Worm (Caenorhabditis elegans): ENCODE results near the gene gst-38.
"Not testable (repeated sequence)": the region's sequence is repeated elsewhere in the genome, so short reads cannot be mapped to it uniquely, and the experiment has no call there.

gst-38 gene

ce11 chrV:15932390-15932789 lies 16.5 kb upstream of the gst-38 start, which contains the start of gene srw-26:
TSS of gene srw-26 (minus strand) at chrV:15932490.
- TF ChIP-seq ref-1 (GFP tag; conservative IDR thresholded peaks at IDR 0.05) (no peak), cog-1 (tag; optimal IDR thresholded peaks at IDR 0.05) (no peak), T22C8.4 (GFP tag; IDR thresholded peaks at IDR 0.05) (no peak), med-1 (GFP tag; optimal IDR thresholded peaks at IDR 0.05; ENCODE audit: insufficient read depth) (no peak), ztf-29 (GFP tag; IDR thresholded peaks at IDR 0.05) (no peak), ztf-23 (GFP tag; IDR thresholded peaks at IDR 0.05) (no peak), tab-1 (GFP tag; IDR thresholded peaks at IDR 0.05) (no peak), klf-2 (GFP tag; conservative IDR thresholded peaks at IDR 0.05) (no peak), flt-1 (GFP tag; IDR thresholded peaks at IDR 0.05) (no peak)

ce11 chrV:15929882-15930281 lies 14.0 kb upstream of the gst-38 start, which contains the start of gene srbc-77:
TSS of gene srbc-77 (plus strand) at chrV:15930182.
- not testable (repeated sequence) for TF ChIP-seq tab-1 (GFP tag; IDR thresholded peaks at IDR 0.05); ztf-23 (GFP tag; IDR thresholded peaks at IDR 0.05); klf-2 (GFP tag; conservative IDR thresholded peaks at IDR 0.05)

- TF ChIP-seq ztf-23 (GFP tag; IDR thresholded peaks at IDR 0.05) (no peak), klf-2 (GFP tag; conservative IDR thresholded peaks at IDR 0.05) (no peak), flt-1 (GFP tag; IDR thresholded peaks at IDR 0.05) (no peak), med-1 (GFP tag; optimal IDR thresholded peaks at IDR 0.05; ENCODE audit: insufficient read depth) (no peak), T22C8.4 (GFP tag; IDR thresholded peaks at IDR 0.05) (no peak), cog-1 (tag; optimal IDR thresholded peaks at IDR 0.05) (no peak), ztf-29 (GFP tag; IDR thresholded peaks at IDR 0.05) (no peak), tab-1 (GFP tag; IDR thresholded peaks at IDR 0.05) (no peak), ref-1 (GFP tag; conservative IDR thresholded peaks at IDR 0.05) (no peak)
Measured at ce11 chrV:15928325-15928724, 12.5 kb upstream of the gst-38 start, which contains the start of gene pzf-1. TSS of gene pzf-1 (minus strand) at chrV:15928425.

ce11 chrV:15924307-15924706 lies 8.4 kb upstream of the gst-38 start, which contains the start of gene nhr-108:
TSS of gene nhr-108 (minus strand) at chrV:15924472.
- TF ChIP-seq ztf-23 (GFP tag; IDR thresholded peaks at IDR 0.05) (no peak), cog-1 (tag; optimal IDR thresholded peaks at IDR 0.05) (no peak), tab-1 (GFP tag; IDR thresholded peaks at IDR 0.05) (no peak), T22C8.4 (GFP tag; IDR thresholded peaks at IDR 0.05) (no peak), klf-2 (GFP tag; conservative IDR thresholded peaks at IDR 0.05) (no peak), ztf-29 (GFP tag; IDR thresholded peaks at IDR 0.05) (no peak), med-1 (GFP tag; optimal IDR thresholded peaks at IDR 0.05; ENCODE audit: insufficient read depth) (no peak), ref-1 (GFP tag; conservative IDR thresholded peaks at IDR 0.05) (no peak), flt-1 (GFP tag; IDR thresholded peaks at IDR 0.05) (no peak)

ce11 chrV:15922979-15923378 lies 7.1 kb upstream of the gst-38 start, which contains the start of gene F35E8.13:
TSS of gene F35E8.13 (plus strand) at chrV:15923279.
- no peak for TF ChIP-seq ztf-29 (GFP tag; IDR thresholded peaks at IDR 0.05)
- no peak for TF ChIP-seq ref-1 (GFP tag; conservative IDR thresholded peaks at IDR 0.05)
- no peak for TF ChIP-seq cog-1 (tag; optimal IDR thresholded peaks at IDR 0.05)
- TF ChIP-seq med-1 (GFP tag; optimal IDR thresholded peaks at IDR 0.05; ENCODE audit: insufficient read depth) = no peak
- no peak for TF ChIP-seq tab-1 (GFP tag; IDR thresholded peaks at IDR 0.05)
- TF ChIP-seq ztf-23 (GFP tag; IDR thresholded peaks at IDR 0.05) = no peak
- no peak for TF ChIP-seq T22C8.4 (GFP tag; IDR thresholded peaks at IDR 0.05)
- TF ChIP-seq flt-1 (GFP tag; IDR thresholded peaks at IDR 0.05) = no peak
- no peak for TF ChIP-seq klf-2 (GFP tag; conservative IDR thresholded peaks at IDR 0.05)

ce11 chrV:15921102-15921501 lies 5.2 kb upstream of the gst-38 start, which contains the start of gene cdr-1:
TSS of gene cdr-1 (plus strand) at chrV:15921309.
- TF ChIP-seq cog-1 (tag; optimal IDR thresholded peaks at IDR 0.05) (no peak), T22C8.4 (GFP tag; IDR thresholded peaks at IDR 0.05) (no peak), ztf-23 (GFP tag; IDR thresholded peaks at IDR 0.05) (no peak), ztf-29 (GFP tag; IDR thresholded peaks at IDR 0.05) (no peak), klf-2 (GFP tag; conservative IDR thresholded peaks at IDR 0.05) (no peak), tab-1 (GFP tag; IDR thresholded peaks at IDR 0.05) (no peak), flt-1 (GFP tag; IDR thresholded peaks at IDR 0.05) (no peak), med-1 (GFP tag; optimal IDR thresholded peaks at IDR 0.05; ENCODE audit: insufficient read depth) (no peak), ref-1 (GFP tag; conservative IDR thresholded peaks at IDR 0.05) (no peak)

- TF ChIP-seq ztf-23 (GFP tag; IDR thresholded peaks at IDR 0.05) (no peak), med-1 (GFP tag; optimal IDR thresholded peaks at IDR 0.05; ENCODE audit: insufficient read depth) (no peak), cog-1 (tag; optimal IDR thresholded peaks at IDR 0.05) (no peak), klf-2 (GFP tag; conservative IDR thresholded peaks at IDR 0.05) (no peak), T22C8.4 (GFP tag; IDR thresholded peaks at IDR 0.05) (no peak), ztf-29 (GFP tag; IDR thresholded peaks at IDR 0.05) (no peak), tab-1 (GFP tag; IDR thresholded peaks at IDR 0.05) (no peak), flt-1 (GFP tag; IDR thresholded peaks at IDR 0.05) (no peak), ref-1 (GFP tag; conservative IDR thresholded peaks at IDR 0.05) (no peak)
Measured at ce11 chrV:15920273-15920672, 4.4 kb upstream of the gst-38 start, which contains the start of gene F35E8.10. TSS of gene F35E8.10 (minus strand) at chrV:15920373.

- TF ChIP-seq med-1 (GFP tag; optimal IDR thresholded peaks at IDR 0.05; ENCODE audit: insufficient read depth) = no peak
- no peak for TF ChIP-seq T22C8.4 (GFP tag; IDR thresholded peaks at IDR 0.05)
- no peak for TF ChIP-seq cog-1 (tag; optimal IDR thresholded peaks at IDR 0.05)
- TF ChIP-seq ref-1 (GFP tag; conservative IDR thresholded peaks at IDR 0.05) = no peak
- TF ChIP-seq flt-1 (GFP tag; IDR thresholded peaks at IDR 0.05) = no peak
- TF ChIP-seq klf-2 (GFP tag; conservative IDR thresholded peaks at IDR 0.05) = no peak
- no peak for TF ChIP-seq ztf-23 (GFP tag; IDR thresholded peaks at IDR 0.05)
- no peak for TF ChIP-seq tab-1 (GFP tag; IDR thresholded peaks at IDR 0.05)
Measured at ce11 chrV:15917458-15917857, 1.6 kb upstream of the gst-38 start, which contains the start of gene F35E8.9. TSS of gene F35E8.9 (minus strand) at chrV:15917558.

- TF ChIP-seq tab-1 (GFP tag; IDR thresholded peaks at IDR 0.05) = no peak
- no peak for TF ChIP-seq ztf-29 (GFP tag; IDR thresholded peaks at IDR 0.05)
- no peak for TF ChIP-seq ref-1 (GFP tag; conservative IDR thresholded peaks at IDR 0.05)
- TF ChIP-seq ztf-23 (GFP tag; IDR thresholded peaks at IDR 0.05) = no peak
- no peak for TF ChIP-seq T22C8.4 (GFP tag; IDR thresholded peaks at IDR 0.05)
- no peak for TF ChIP-seq med-1 (GFP tag; optimal IDR thresholded peaks at IDR 0.05; ENCODE audit: insufficient read depth)
- TF ChIP-seq cog-1 (tag; optimal IDR thresholded peaks at IDR 0.05) = no peak
- TF ChIP-seq klf-2 (GFP tag; conservative IDR thresholded peaks at IDR 0.05) = no peak
- no peak for TF ChIP-seq flt-1 (GFP tag; IDR thresholded peaks at IDR 0.05)
Measured at ce11 chrV:15915307-15915706, 563 bp downstream of the gst-38 start.
